Fruit fly (Drosophila melanogaster): ENCODE data around the gene IFT57.

DNA sequence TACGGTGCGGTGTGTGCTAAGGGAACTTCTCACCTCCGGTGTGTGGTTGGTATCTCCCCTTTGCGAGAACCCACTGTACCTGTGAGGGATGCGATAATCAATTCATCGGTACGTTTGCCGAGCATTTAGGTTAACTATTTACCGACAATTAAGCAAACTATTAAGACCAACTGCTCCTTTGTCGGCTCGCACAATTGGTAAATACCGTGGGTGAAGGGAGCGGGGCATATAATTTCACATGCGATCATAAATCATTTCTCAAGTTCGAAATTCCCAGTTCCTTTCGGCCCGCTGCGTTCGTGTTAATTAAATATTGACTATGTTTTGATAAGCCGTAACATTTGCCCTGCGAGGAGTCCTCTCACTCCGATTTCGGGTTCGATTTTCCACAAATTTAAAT, 18.3 kb downstream of the IFT57 start:
- no peak for TF ChIP-seq insv (optimal IDR thresholded peaks at IDR 0.05)
- no peak for TF ChIP-seq h (optimal IDR thresholded peaks at IDR 0.05)
- TF ChIP-seq ttk (optimal IDR thresholded peaks at IDR 0.05): no peak
